Fruit fly (Drosophila melanogaster): Measurements from ENCODE around the gene CG31226.
A peak's percentile ranks its signal among the peaks of the same experiment; 100 is the strongest.

Gene CG31226

dm6 chr3R:18849148-18849547, 2.5 kb downstream of the CG31226 start, which contains the start of gene Octalpha2R (continued):
- no peak for TF ChIP-seq shn (GFP tag; optimal IDR thresholded peaks at IDR 0.05)
- TF ChIP-seq CG7357 (GFP tag; IDR thresholded peaks at IDR 0.05), result no peak
- TF ChIP-seq CG16863 (GFP tag; optimal IDR thresholded peaks at IDR 0.05), result no peak
- TF ChIP-seq Med (GFP tag), result peak; percentile 68
- TF ChIP-seq Bgb (GFP tag; IDR thresholded peaks at IDR 0.05; ENCODE audit: partially characterized antibody), result peak; percentile 44; the same call in 1 of the 2 replicates
- TF ChIP-seq ase (GFP tag; IDR thresholded peaks at IDR 0.05), result no peak
- TF ChIP-seq dpn (GFP tag; optimal IDR thresholded peaks at IDR 0.05), result no peak
- TF ChIP-seq ham (GFP tag; IDR thresholded peaks at IDR 0.05), result no peak
- 0 out of 2 replicates have a peak, but pooled peaks have one; percentile 41 for TF ChIP-seq seq (GFP tag; IDR thresholded peaks at IDR 0.05)
- peak; percentile 73 for TF ChIP-seq yki (optimal IDR thresholded peaks at IDR 0.05)
- TF ChIP-seq chm (GFP tag; IDR thresholded peaks at IDR 0.05), result 0 out of 2 replicates have a peak, but pooled peaks have one; percentile 41
- TF ChIP-seq chinmo (GFP tag; IDR thresholded peaks at IDR 0.05; ENCODE audit: partially characterized antibody), result 0 out of 4 replicates have a peak, but pooled peaks have one; percentile 58
- TF ChIP-seq sisA (GFP tag; IDR thresholded peaks at IDR 0.05), result peak; percentile 7; the same call in 1 of the 2 replicates
- TF ChIP-seq D19A (tag; optimal IDR thresholded peaks at IDR 0.05), result no peak
- TF ChIP-seq CG10209 (GFP tag; optimal IDR thresholded peaks at IDR 0.05), result no peak
- peak; percentile 23 for TF ChIP-seq lab (GFP tag; optimal IDR thresholded peaks at IDR 0.05)
- TF ChIP-seq CG12391 (tag; optimal IDR thresholded peaks at IDR 0.05), result no peak
- no peak; the same call in 1 of the 2 replicates for TF ChIP-seq CG13287 (GFP tag; IDR thresholded peaks at IDR 0.05; ENCODE audit: partially characterized antibody)
- 0 out of 3 replicates have a peak, but pooled peaks have one; percentile 29 for TF ChIP-seq Doc3 (GFP tag; IDR thresholded peaks at IDR 0.05; ENCODE audit: partially characterized antibody)
- TF ChIP-seq br (optimal IDR thresholded peaks at IDR 0.05), result no peak
- peak; percentile 9 for TF ChIP-seq Hmr (GFP tag; optimal IDR thresholded peaks at IDR 0.05)
- TF ChIP-seq CG1832 (GFP tag; optimal IDR thresholded peaks at IDR 0.05), result peak; percentile 34
- no peak for TF ChIP-seq trh (GFP tag; optimal IDR thresholded peaks at IDR 0.05)
- peak; percentile 93 for TF ChIP-seq Deaf1 (tag; optimal IDR thresholded peaks at IDR 0.05)
- peak; percentile 18 for TF ChIP-seq CG15514 (GFP tag; optimal IDR thresholded peaks at IDR 0.05)
- 0 out of 2 replicates have a peak, but pooled peaks have one; percentile 20 for TF ChIP-seq CG10321 (GFP tag; IDR thresholded peaks at IDR 0.05)
- TF ChIP-seq CG10959 (GFP tag; IDR thresholded peaks at IDR 0.05), result no peak
- no peak for TF ChIP-seq ERR (GFP tag; optimal IDR thresholded peaks at IDR 0.05)
- no peak for TF ChIP-seq sd (tag; optimal IDR thresholded peaks at IDR 0.05)
- TF ChIP-seq sna (GFP tag; IDR thresholded peaks at IDR 0.05; ENCODE audit: partially characterized antibody), result 0 out of 2 replicates have a peak, but pooled peaks have one; percentile 26
- TF ChIP-seq amos (GFP tag; IDR thresholded peaks at IDR 0.05; ENCODE audit: partially characterized antibody), result peak; percentile 17; the same call in 1 of the 2 replicates
- no peak for TF ChIP-seq CG17829 (tag; optimal IDR thresholded peaks at IDR 0.05)
- no peak for TF ChIP-seq HLHmδ (GFP tag; optimal IDR thresholded peaks at IDR 0.05)
- no peak for TF ChIP-seq fd96Cb (tag; optimal IDR thresholded peaks at IDR 0.05)
- no peak for TF ChIP-seq crp (GFP tag; optimal IDR thresholded peaks at IDR 0.05)
- TF ChIP-seq CG6791 (GFP tag; IDR thresholded peaks at IDR 0.05; ENCODE audit: partially characterized antibody), result no peak
- TF ChIP-seq pnt (GFP tag; optimal IDR thresholded peaks at IDR 0.05), result no peak
- TF ChIP-seq CG8290 (GFP tag; optimal IDR thresholded peaks at IDR 0.05), result no peak
- peak in 1 of 2 experiments; percentile 43 for TF ChIP-seq CG8290 (tag; optimal IDR thresholded peaks at IDR 0.05)
- no peak for TF ChIP-seq CG11456 (GFP tag; IDR thresholded peaks at IDR 0.05)
- no peak for TF ChIP-seq Rx (GFP tag; IDR thresholded peaks at IDR 0.05)
- TF ChIP-seq Myb (GFP tag; optimal IDR thresholded peaks at IDR 0.05), result no peak
- TF ChIP-seq abd-A (tag; optimal IDR thresholded peaks at IDR 0.05), result peak; percentile 16
- TF ChIP-seq Dfd (GFP tag; optimal IDR thresholded peaks at IDR 0.05), result no peak
- no peak for TF ChIP-seq CG14014 (GFP tag; IDR thresholded peaks at IDR 0.05)
- TF ChIP-seq CG4820 (GFP tag; optimal IDR thresholded peaks at IDR 0.05), result no peak
- no peak for TF ChIP-seq kni (GFP tag; optimal IDR thresholded peaks at IDR 0.05)
- no peak for TF ChIP-seq CG2712 (tag; optimal IDR thresholded peaks at IDR 0.05)
- 0 out of 3 replicates have a peak, but pooled peaks have one; percentile 36 for TF ChIP-seq CG3726 (GFP tag; IDR thresholded peaks at IDR 0.05)
- no peak for TF ChIP-seq D19B (GFP tag; optimal IDR thresholded peaks at IDR 0.05)
